Worm (Caenorhabditis elegans) whole organism, mixed stage, embryonic: Measurements from ENCODE around the gene stdh-1.

Experiments
- M03D4.4 ChIP-seq: sonication (generic microtip); optimal IDR thresholded peaks from 2 replicates; lab custom pipeline; 2017; ENCODE audit warnings: mild to moderate bottlenecking, missing genetic modification characterization, missing compliant biosample characterization
- bed-3 ChIP-seq: fragments of 200-800 bp; sonication (Bioruptor generic); optimal IDR thresholded peaks from 3 replicates; lab custom pipeline; 2018; ENCODE audit warnings: mild to moderate bottlenecking, missing genetic modification characterization, moderate library complexity, missing compliant biosample characterization
- blmp-1 ChIP-seq: fragments of 150-350 bp; optimal IDR thresholded peaks from 2 replicates; lab custom pipeline; 2014; ENCODE audit warnings: missing biosample characterization, missing genetic modification characterization
- ceh-43 ChIP-seq: fragments of 200-800 bp; sonication (Bioruptor generic); optimal IDR thresholded peaks from 2 replicates; lab custom pipeline; 2018; ENCODE audit warnings: mild to moderate bottlenecking, missing genetic modification characterization, moderate library complexity, missing compliant biosample characterization
- ceh-83 ChIP-seq: fragments of 200-800 bp; sonication (Bioruptor generic); optimal IDR thresholded peaks from 2 replicates; lab custom pipeline; 2018; ENCODE audit warnings: mild to moderate bottlenecking, missing genetic modification characterization, missing compliant biosample characterization
- ces-1 ChIP-seq: fragments of 150-350 bp; optimal IDR thresholded peaks from 2 replicates; lab custom pipeline; 2014; ENCODE audit warnings: missing biosample characterization, missing genetic modification reagents, missing genetic modification characterization
- cnd-1 ChIP-seq: fragments of 200-800 bp; sonication (Bioruptor generic); optimal IDR thresholded peaks from 2 replicates; lab custom pipeline; 2018; ENCODE audit warnings: mild to moderate bottlenecking, missing genetic modification characterization, missing compliant biosample characterization
- drap-1 ChIP-seq: fragments of 200-800 bp; sonication (Bioruptor generic); optimal IDR thresholded peaks from 3 replicates; lab custom pipeline; 2018; ENCODE audit warnings: mild to moderate bottlenecking, missing genetic modification characterization, missing compliant biosample characterization
- elt-1 ChIP-seq: sonication (generic microtip); optimal IDR thresholded peaks from 2 replicates; lab custom pipeline; 2017; ENCODE audit warnings: missing genetic modification characterization, mild to moderate bottlenecking, missing compliant biosample characterization, antibody characterized with exemption, moderate library complexity, borderline replicate concordance; ENCODE audit not compliant: insufficient read depth
- flh-1 ChIP-seq: fragments of 200-800 bp; sonication (Bioruptor generic); optimal IDR thresholded peaks from 2 replicates; lab custom pipeline; 2018; ENCODE audit warnings: mild to moderate bottlenecking, missing genetic modification characterization, moderate library complexity, missing compliant biosample characterization
- ham-2 ChIP-seq: fragments of 200-800 bp; sonication (Bioruptor generic); optimal IDR thresholded peaks from 2 replicates; lab custom pipeline; 2018; ENCODE audit warnings: mild to moderate bottlenecking, missing genetic modification characterization, missing compliant biosample characterization
- hlh-1 ChIP-seq: fragments of 150-350 bp; optimal IDR thresholded peaks from 2 replicates; lab custom pipeline; 2014; ENCODE audit warnings: missing biosample characterization, missing genetic modification reagents, missing genetic modification characterization
- lin-13 ChIP-seq: fragments of 150-350 bp; optimal IDR thresholded peaks from 2 replicates; lab custom pipeline; 2014; ENCODE audit warnings: missing biosample characterization, missing genetic modification characterization
- lsy-2 ChIP-seq: fragments of 150-350 bp; optimal IDR thresholded peaks from 2 replicates; lab custom pipeline; 2014; ENCODE audit warnings: missing biosample characterization, missing genetic modification characterization
- mab-5 ChIP-seq: fragments of 150-350 bp; optimal IDR thresholded peaks from 2 replicates; lab custom pipeline; 2014; ENCODE audit warnings: missing biosample characterization, missing genetic modification characterization
- mep-1 ChIP-seq: fragments of 150-350 bp; optimal IDR thresholded peaks from 2 replicates; lab custom pipeline; 2017; ENCODE audit warnings: missing biosample characterization, missing genetic modification reagents, missing genetic modification characterization, inconsistent platforms
- nhr-2 ChIP-seq: fragments of 150-350 bp; optimal IDR thresholded peaks from 2 replicates; lab custom pipeline; 2014; ENCODE audit warnings: missing biosample characterization, missing genetic modification characterization
- nhr-237 ChIP-seq: fragments of 150-350 bp; optimal IDR thresholded peaks from 2 replicates; lab custom pipeline; 2014; ENCODE audit warnings: missing biosample characterization, missing genetic modification characterization
- nhr-28 ChIP-seq: fragments of 150-350 bp; optimal IDR thresholded peaks from 2 replicates; lab custom pipeline; 2014; ENCODE audit warnings: missing biosample characterization, missing genetic modification characterization
- pha-4 ChIP-seq: fragments of 150-350 bp; optimal IDR thresholded peaks from 2 replicates; lab custom pipeline; 2018; ENCODE audit warnings: missing biosample characterization, missing genetic modification reagents, missing genetic modification characterization
- sem-2 ChIP-seq: fragments of 200-800 bp; sonication (Bioruptor generic); optimal IDR thresholded peaks from 2 replicates; lab custom pipeline; 2018; ENCODE audit warnings: mild to moderate bottlenecking, missing genetic modification characterization, missing compliant biosample characterization
- snpc-4 ChIP-seq: fragments of 150-350 bp; optimal IDR thresholded peaks from 2 replicates; lab custom pipeline; 2014; ENCODE audit warnings: missing biosample characterization, missing genetic modification characterization
- sptf-1 ChIP-seq: sonication (generic microtip); optimal IDR thresholded peaks from 2 replicates; lab custom pipeline; 2017; ENCODE audit warnings: mild to moderate bottlenecking, missing genetic modification characterization, moderate library complexity, missing compliant biosample characterization
- tbx-8 ChIP-seq: fragments of 200-800 bp; sonication (Bioruptor generic); optimal IDR thresholded peaks from 2 replicates; lab custom pipeline; 2018; ENCODE audit warnings: mild to moderate bottlenecking, missing genetic modification characterization, moderate library complexity, missing compliant biosample characterization
- unc-39 ChIP-seq: fragments of 150-350 bp; optimal IDR thresholded peaks from 2 replicates; lab custom pipeline; 2014; ENCODE audit warnings: missing biosample characterization, missing genetic modification characterization
- unc-62 ChIP-seq: fragments of 150-350 bp; optimal IDR thresholded peaks from 2 replicates; lab custom pipeline; 2014; ENCODE audit warnings: missing biosample characterization, missing genetic modification reagents, missing genetic modification characterization

stdh-1 gene

DNA sequence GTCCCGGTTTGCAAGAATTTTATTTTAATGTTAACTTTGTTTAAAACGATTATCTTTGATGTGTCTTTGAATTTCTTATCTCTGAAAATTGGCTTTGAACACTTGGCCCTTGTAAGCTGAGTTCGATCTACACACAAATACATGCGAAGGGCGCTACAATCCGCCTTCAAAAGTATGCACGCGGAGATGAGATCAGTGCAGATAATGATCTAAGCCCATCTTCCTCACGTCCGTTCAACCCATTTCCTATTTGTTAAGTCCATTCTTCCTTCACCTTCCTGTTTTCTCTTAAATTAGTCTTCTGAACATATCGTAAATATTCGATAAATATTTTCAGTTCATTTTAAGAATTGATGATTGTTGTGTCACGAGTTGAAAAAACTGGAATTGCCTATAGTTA is 39.9 kb upstream of the stdh-1 start, which contains the start of gene nhr-175:
Gene nhr-175 (plus strand): TSS at position 339 of the 400 bp plus-strand sequence.
- TF ChIP-seq ham-2 (GFP tag; lab: Kevin White, UChicago) (peak; percentile 28), elt-1 (tag; lab: Kevin White, UChicago) (peak; percentile 91), M03D4.4 (no peak)

- peak; percentile 50 for TF ChIP-seq drap-1
- TF ChIP-seq sem-2 = peak; percentile 46
- TF ChIP-seq ceh-43 = peak; percentile 5
- peak; percentile 11 for TF ChIP-seq tbx-8
- TF ChIP-seq cnd-1 (tag; lab: Kevin White, UChicago) = peak; percentile 58
- peak; percentile 31 for TF ChIP-seq ceh-83 (GFP tag; lab: Kevin White, UChicago)
These were observed 37.4 kb upstream of the stdh-1 start for ce11 chrV:13868886-13869285.

ce11 chrV:13869551-13869950 is 36.7 kb upstream of the stdh-1 start:
- TF ChIP-seq ham-2 (GFP tag; lab: Kevin White, UChicago) = no peak
- no peak for TF ChIP-seq tbx-8
- TF ChIP-seq nhr-2 (tag; lab: Kevin White, UChicago) = no peak
- no peak for TF ChIP-seq sptf-1

DNA sequence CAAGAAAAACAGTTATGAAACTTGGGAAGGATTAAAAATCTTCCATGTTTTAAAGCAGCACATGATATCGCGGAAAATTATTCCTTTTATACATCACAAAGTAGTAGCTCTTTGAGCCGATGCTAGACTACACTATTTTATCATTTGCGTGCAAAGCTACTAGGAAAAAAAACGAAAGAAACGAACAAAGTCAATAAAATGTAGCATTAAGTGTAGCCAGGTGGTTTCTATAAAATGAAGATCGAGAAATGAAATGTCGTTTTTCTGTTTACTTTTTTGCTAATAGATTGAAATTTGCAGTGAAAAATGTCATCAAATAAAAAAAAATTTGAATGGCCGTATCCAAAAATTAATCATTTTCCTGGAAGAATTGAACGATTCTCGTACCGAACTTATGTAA is 33.4 kb upstream of the stdh-1 start, which contains the start of gene cpt-5:
Gene cpt-5 (plus strand): TSS at position 301 of the 400 bp plus-strand sequence.
- TF ChIP-seq snpc-4 (tag; lab: Kevin White, UChicago) = no peak
- no peak for TF ChIP-seq mep-1
- no peak for TF ChIP-seq lin-13
- TF ChIP-seq nhr-237 (tag; lab: Kevin White, UChicago) = no peak

ce11 chrV:13873323-13873722 is 33.0 kb upstream of the stdh-1 start:
- TF ChIP-seq ces-1 (GFP tag; lab: Kevin White, UChicago) (no peak), pha-4 (tag; lab: Kevin White, UChicago) (no peak), blmp-1 (tag; lab: Kevin White, UChicago) (no peak)

DNA sequence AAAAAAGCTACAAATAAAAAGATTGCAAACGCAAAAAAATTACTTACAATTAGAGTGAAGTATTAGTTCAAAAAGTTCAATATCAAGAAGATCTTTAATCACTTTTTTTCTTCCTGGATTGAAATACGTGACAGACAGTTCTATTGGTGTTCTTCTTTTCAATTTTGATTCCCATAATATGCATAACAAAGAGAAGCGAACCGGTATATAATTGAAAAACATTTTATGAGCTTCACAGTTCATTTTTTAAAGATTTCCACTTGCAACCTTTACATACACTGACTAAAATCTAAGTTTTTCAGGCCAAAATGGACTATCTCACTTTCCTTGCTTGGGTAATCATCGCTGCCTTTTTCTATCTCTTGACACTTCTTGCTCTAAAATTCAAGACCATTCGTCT is 29.8 kb upstream of the stdh-1 start, which contains the start of gene T22G5.1:
Gene T22G5.1 (plus strand): TSS at position 301 of the 400 bp plus-strand sequence.
- TF ChIP-seq nhr-237 (tag; lab: Kevin White, UChicago) (no peak), bed-3 (GFP tag; lab: Kevin White, UChicago) (no peak), lsy-2 (tag; lab: Kevin White, UChicago) (no peak), sem-2 (no peak), flh-1 (GFP tag; lab: Kevin White, UChicago) (no peak), snpc-4 (tag; lab: Kevin White, UChicago) (no peak)

DNA sequence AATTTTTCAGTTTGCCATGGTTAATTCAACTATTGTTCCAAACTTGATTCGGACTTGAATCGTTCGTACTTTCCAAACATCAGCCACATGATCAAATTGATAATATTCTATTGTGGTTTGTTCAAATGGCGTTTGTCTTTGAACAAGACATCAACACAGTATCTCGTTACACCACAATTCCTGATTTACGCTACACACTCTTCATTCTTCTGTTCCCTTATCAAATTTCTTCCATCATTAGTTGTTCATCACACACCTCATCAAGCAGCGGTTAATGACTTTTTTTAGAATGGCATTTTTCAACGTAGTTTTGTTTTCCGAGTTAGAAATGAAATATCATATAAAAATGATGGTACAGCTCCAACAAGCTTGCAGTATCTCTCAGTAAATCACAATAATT is 28.1 kb upstream of the stdh-1 start:
- TF ChIP-seq sptf-1 (no peak), mab-5 (tag; lab: Kevin White, UChicago) (no peak)

ce11 chrV:13879241-13879640 is 27.1 kb upstream of the stdh-1 start, which contains the start of gene lbp-7:
Gene lbp-7 (plus strand): TSS chrV:13879552.
- TF ChIP-seq pha-4 (tag; lab: Kevin White, UChicago) (no peak), mab-5 (tag; lab: Kevin White, UChicago) (no peak), unc-62 (GFP tag; lab: Kevin White, UChicago) (no peak), tbx-8 (no peak), drap-1 (no peak), M03D4.4 (no peak), ceh-83 (GFP tag; lab: Kevin White, UChicago) (no peak), unc-39 (no peak), nhr-237 (tag; lab: Kevin White, UChicago) (no peak), cnd-1 (tag; lab: Kevin White, UChicago) (no peak), flh-1 (GFP tag; lab: Kevin White, UChicago) (no peak), nhr-28 (tag; lab: Kevin White, UChicago) (no peak), hlh-1 (tag; lab: Kevin White, UChicago) (no peak), lin-13 (no peak)
